Worm (Caenorhabditis elegans) whole organism, young adult: ENCODE data around the gene F14E5.2.

Experiments used
- B0035.1 ChIP-seq: sonication (generic microtip); optimal IDR thresholded peaks from 2 replicates; lab custom pipeline; 2016; ENCODE audit warnings: missing genetic modification characterization, mild to moderate bottlenecking, missing compliant biosample characterization, missing genotype, missing genetic modification reagents
- C17E4.6 ChIP-seq: fragments of 200-800 bp; sonication (Bioruptor generic); IDR thresholded peaks from 2 replicates; pipeline ENCODE4 v1.3.6; 2022; ENCODE audit warnings: missing genetic modification reagents, missing genetic modification characterization, missing compliant biosample characterization
- F23B12.7 ChIP-seq: sonication (generic microtip); optimal IDR thresholded peaks from 2 replicates; lab custom pipeline; 2017; ENCODE audit warnings: missing genetic modification characterization, mild to moderate bottlenecking, missing compliant biosample characterization, antibody characterized with exemption, moderate library complexity; ENCODE audit not compliant: insufficient read depth
- F33H1.4 ChIP-seq: fragments of 200-800 bp; sonication (Bioruptor generic); IDR thresholded peaks from 2 replicates; pipeline ENCODE4 v1.3.6; 2022; ENCODE audit warnings: missing genetic modification reagents, missing genetic modification characterization, missing compliant biosample characterization
- F52B5.7 ChIP-seq: sonication (generic microtip); optimal IDR thresholded peaks from 2 replicates; lab custom pipeline; 2016; ENCODE audit warnings: mild to moderate bottlenecking, missing genetic modification characterization, missing compliant biosample characterization
- F55B11.4 ChIP-seq: sonication (generic microtip); optimal IDR thresholded peaks from 2 replicates; lab custom pipeline; 2016; ENCODE audit warnings: missing compliant biosample characterization, missing genetic modification characterization, borderline replicate concordance; ENCODE audit not compliant: insufficient read depth
- K11D2.4 ChIP-seq: fragments of 200-800 bp; sonication (Bioruptor generic); IDR thresholded peaks from 2 replicates; pipeline ENCODE4 v1.3.6; 2022; ENCODE audit warnings: missing genetic modification reagents, missing genetic modification characterization, missing compliant biosample characterization
- K12H6.12 ChIP-seq: fragments of 200-800 bp; sonication (Bioruptor generic); optimal IDR thresholded peaks from 2 replicates; lab custom pipeline; 2018; ENCODE audit warnings: mild to moderate bottlenecking, missing genetic modification characterization, missing compliant biosample characterization
- Y67H2A.10 ChIP-seq: fragments of 200-800 bp; sonication (Bioruptor generic); conservative IDR thresholded peaks from 2 replicates; pipeline ENCODE4 v1.3.6; 2022; ENCODE audit warnings: missing genetic modification reagents, missing genetic modification characterization, missing compliant biosample characterization
- Y95B8A.8 ChIP-seq: fragments of 200-800 bp; sonication (Bioruptor generic); IDR thresholded peaks from 2 replicates; pipeline ENCODE4 v1.3.6; 2022; ENCODE audit warnings: missing genetic modification reagents, missing genetic modification characterization, missing compliant biosample characterization
- ZK185.1 ChIP-seq: sonication (generic microtip); optimal IDR thresholded peaks from 2 replicates; lab custom pipeline; 2016; ENCODE audit warnings: mild to moderate bottlenecking, missing genetic modification characterization, missing compliant biosample characterization; ENCODE audit not compliant: poor library complexity, severe bottlenecking
- aptf-2 ChIP-seq: fragments of 200-800 bp; sonication (Bioruptor generic); conservative IDR thresholded peaks from 2 replicates; pipeline ENCODE4 v1.3.6; 2022; ENCODE audit warnings: missing genetic modification reagents, missing genetic modification characterization, missing compliant biosample characterization
- aptf-3 ChIP-seq: fragments of 200-800 bp; sonication (Bioruptor generic); IDR thresholded peaks from 2 replicates; pipeline ENCODE4 v1.3.6; 2022; ENCODE audit warnings: missing genetic modification characterization, missing compliant biosample characterization
- attf-3 ChIP-seq: fragments of 200-800 bp; sonication (Bioruptor generic); conservative IDR thresholded peaks from 2 replicates; pipeline ENCODE4 v1.3.6; 2022; ENCODE audit warnings: missing genetic modification reagents, missing genetic modification characterization, missing compliant biosample characterization
- cebp-1 ChIP-seq, 2 experiments: fragments of 200-800 bp in 1 of 2; sonication (Bioruptor generic) in 1 of 2; sonication (generic microtip) in 1 of 2; IDR thresholded peaks in 1 of 2; optimal IDR thresholded peaks in 1 of 2; 2 replicates each; pipeline versions ENCODE4 v1.3.6 to Lab custom; 2017 to 2022; ENCODE audit warnings: missing compliant biosample characterization in 2 of 2, missing genetic modification characterization in 2 of 2, mild to moderate bottlenecking in 1 of 2, missing genetic modification reagents in 1 of 2, moderate library complexity in 1 of 2
- chd-7 ChIP-seq: sonication (generic microtip); optimal IDR thresholded peaks from 2 replicates; lab custom pipeline; 2016; ENCODE audit warnings: mild to moderate bottlenecking, missing genetic modification characterization, moderate library complexity, missing compliant biosample characterization
- ets-4 ChIP-seq: fragments of 200-800 bp; sonication (Bioruptor generic); optimal IDR thresholded peaks from 2 replicates; lab custom pipeline; 2018; ENCODE audit warnings: mild to moderate bottlenecking, missing genetic modification characterization, missing compliant biosample characterization
- fkh-3 ChIP-seq: sonication (generic microtip); optimal IDR thresholded peaks from 2 replicates; lab custom pipeline; 2016; ENCODE audit warnings: mild to moderate bottlenecking, missing genetic modification characterization, missing compliant biosample characterization
- hsf-1 ChIP-seq: fragments of 200-800 bp; sonication (Bioruptor generic); IDR thresholded peaks from 2 replicates; pipeline ENCODE4 v1.3.6; 2022; ENCODE audit warnings: missing genetic modification reagents, missing genetic modification characterization, missing compliant biosample characterization
- lin-35 ChIP-seq, 3 experiments: fragments of 150-350 bp in 2 of 3; sonication (generic microtip) in 1 of 3; optimal IDR thresholded peaks; 2 replicates each; lab custom pipeline; 2014 to 2018; ENCODE audit warnings: missing biosample characterization in 3 of 3, missing genetic modification characterization in 3 of 3, missing genetic modification reagents in 3 of 3
- lin-40 ChIP-seq: sonication (generic microtip); optimal IDR thresholded peaks from 2 replicates; lab custom pipeline; 2016; ENCODE audit warnings: missing genetic modification characterization, mild to moderate bottlenecking, missing compliant biosample characterization, missing genotype, missing genetic modification reagents
- lsy-27 ChIP-seq: sonication (generic microtip); optimal IDR thresholded peaks from 2 replicates; lab custom pipeline; 2017; ENCODE audit warnings: missing genetic modification characterization, mild to moderate bottlenecking, missing compliant biosample characterization, antibody characterized with exemption, missing genotype, borderline replicate concordance; ENCODE audit not compliant: insufficient read depth
- madf-8 ChIP-seq: fragments of 200-800 bp; sonication (Bioruptor generic); conservative IDR thresholded peaks from 2 replicates; pipeline ENCODE4 v1.3.6; 2022; ENCODE audit warnings: missing genetic modification reagents, missing genetic modification characterization, missing compliant biosample characterization
- mxl-1 ChIP-seq: sonication (generic microtip); optimal IDR thresholded peaks from 2 replicates; lab custom pipeline; 2016; ENCODE audit warnings: missing genetic modification characterization, missing compliant biosample characterization
- nfyb-1 ChIP-seq: fragments of 200-800 bp; sonication (Bioruptor generic); IDR thresholded peaks from 2 replicates; pipeline ENCODE4 v1.3.6; 2022; ENCODE audit warnings: missing genetic modification reagents, missing genetic modification characterization, missing compliant biosample characterization
- nhr-27 ChIP-seq: fragments of 200-800 bp; sonication (Bioruptor generic); optimal IDR thresholded peaks from 2 replicates; lab custom pipeline; 2018; ENCODE audit warnings: mild to moderate bottlenecking, missing genetic modification characterization, moderate library complexity, missing compliant biosample characterization
- sdz-38 ChIP-seq: sonication (generic microtip); optimal IDR thresholded peaks from 2 replicates; lab custom pipeline; 2016; ENCODE audit warnings: missing genotype, missing genetic modification characterization, missing compliant biosample characterization
- snpc-3.4 ChIP-seq: sonication (generic microtip); optimal IDR thresholded peaks from 2 replicates; lab custom pipeline; 2017; ENCODE audit warnings: missing genetic modification characterization, mild to moderate bottlenecking, missing compliant biosample characterization, antibody characterized with exemption, moderate library complexity, missing genotype, missing genetic modification reagents
- somi-1 ChIP-seq: fragments of 200-800 bp; sonication (Bioruptor generic); optimal IDR thresholded peaks from 2 replicates; lab custom pipeline; 2018; ENCODE audit warnings: mild to moderate bottlenecking, missing genetic modification characterization, missing compliant biosample characterization
- unc-62 ChIP-seq: fragments of 150-350 bp; optimal IDR thresholded peaks from 2 replicates; lab custom pipeline; 2014; ENCODE audit warnings: missing biosample characterization, missing genetic modification reagents, missing genetic modification characterization

Gene F14E5.2

DNA sequence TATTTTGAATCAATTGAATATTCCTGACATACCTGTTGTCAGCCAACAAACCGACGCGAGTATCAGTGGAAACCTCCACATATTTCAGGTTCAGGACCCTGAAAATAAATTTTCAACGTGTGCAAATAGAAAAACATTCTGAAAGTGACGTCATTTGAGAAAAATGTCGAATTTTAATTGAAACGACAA lies at the start of gene F14E5.2:
Gene F14E5.2 (minus strand): TSS at position 101 of the 189 bp plus-strand sequence.
- no peak for TF ChIP-seq chd-7 (tag; lab: Kevin White, UChicago)
- no peak for TF ChIP-seq Y67H2A.10 (GFP tag; lab: Robert Waterston, UW)
- TF ChIP-seq nfyb-1: no peak
- TF ChIP-seq sdz-38 (tag; lab: Kevin White, UChicago): no peak
- TF ChIP-seq cebp-1 (GFP tag; IDR thresholded peaks at IDR 0.05; lab: Robert Waterston, UW): no peak
- TF ChIP-seq cebp-1 (tag; optimal IDR thresholded peaks at IDR 0.05; lab: Kevin White, UChicago): no peak
- no peak for TF ChIP-seq ZK185.1 (tag; lab: Kevin White, UChicago)
- TF ChIP-seq Y95B8A.8 (GFP tag; lab: Robert Waterston, UW): no peak
- TF ChIP-seq K11D2.4: no peak
- TF ChIP-seq aptf-3 (GFP tag; lab: Robert Waterston, UW): no peak
- no peak for TF ChIP-seq F33H1.4 (GFP tag; lab: Robert Waterston, UW)
- no peak for TF ChIP-seq F52B5.7 (tag; lab: Kevin White, UChicago)
- no peak for TF ChIP-seq madf-8 (GFP tag; lab: Robert Waterston, UW)
- TF ChIP-seq lin-35 (GFP tag; optimal IDR thresholded peaks at IDR 0.05; lab: Kevin White, UChicago): no peak
- TF ChIP-seq ets-4 (GFP tag; lab: Kevin White, UChicago): no peak
- TF ChIP-seq F23B12.7: no peak
- TF ChIP-seq nhr-27: no peak
- TF ChIP-seq aptf-2 (GFP tag; lab: Robert Waterston, UW): no peak
- no peak for TF ChIP-seq attf-3 (GFP tag; lab: Robert Waterston, UW)
- TF ChIP-seq lsy-27: no peak

DNA sequence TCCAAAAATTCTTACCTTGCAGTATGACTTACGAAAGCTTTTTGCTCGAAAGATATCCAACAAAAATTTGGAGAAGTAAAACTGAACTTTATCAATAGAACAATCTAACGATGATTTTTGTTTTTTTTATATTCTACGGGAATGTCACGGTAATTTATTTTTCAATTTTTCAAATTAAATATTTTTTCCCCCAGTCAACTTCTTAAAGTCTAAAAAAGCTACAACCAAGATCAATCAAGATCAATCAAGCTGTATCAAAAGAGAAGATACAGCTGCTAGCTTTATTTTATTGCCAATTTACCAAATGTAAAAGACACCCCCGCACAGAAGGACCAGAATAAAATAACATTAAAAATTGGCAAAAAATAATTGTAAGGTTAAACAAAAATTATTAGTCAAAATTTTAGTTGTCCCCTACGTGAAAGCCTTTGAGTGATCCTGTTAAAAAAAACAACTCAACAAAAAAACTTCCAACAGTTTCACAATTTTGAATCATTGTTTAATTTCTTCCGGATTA lies 46.7 kb upstream of the F14E5.2 start, which contains the start of the genes M05D6.1 and M05D6.3:
Gene M05D6.1 (minus strand): TSS at position 101 of the 517 bp plus-strand sequence.
Gene M05D6.3 (plus strand): TSS at position 467 of the 517 bp plus-strand sequence.
- TF ChIP-seq lin-40 (tag; lab: Kevin White, UChicago) (no peak), B0035.1 (no peak), mxl-1 (tag; lab: Kevin White, UChicago) (no peak), C17E4.6 (GFP tag; lab: Robert Waterston, UW) (no peak)

DNA sequence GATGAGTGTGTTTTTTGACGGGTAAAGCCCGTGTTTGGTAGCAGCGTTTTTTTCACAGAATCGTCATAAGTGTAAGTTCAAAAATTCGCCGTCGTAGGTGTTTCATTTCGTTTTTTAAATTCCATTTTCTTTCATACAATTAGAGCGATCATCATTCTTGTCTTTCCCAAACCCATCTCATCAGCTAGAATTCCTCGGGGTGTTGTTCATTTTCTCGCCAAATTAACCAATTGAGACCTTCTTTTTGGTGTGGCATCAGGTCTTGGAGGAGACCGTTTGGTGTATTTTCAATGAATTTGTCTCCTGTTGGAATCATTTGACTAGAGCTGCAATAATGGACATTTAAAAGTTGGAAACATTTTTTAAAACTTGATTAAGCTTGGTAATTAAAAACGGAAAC lies 44.3 kb upstream of the F14E5.2 start:
- TF ChIP-seq nfyb-1 (no peak), fkh-3 (no peak)

DNA sequence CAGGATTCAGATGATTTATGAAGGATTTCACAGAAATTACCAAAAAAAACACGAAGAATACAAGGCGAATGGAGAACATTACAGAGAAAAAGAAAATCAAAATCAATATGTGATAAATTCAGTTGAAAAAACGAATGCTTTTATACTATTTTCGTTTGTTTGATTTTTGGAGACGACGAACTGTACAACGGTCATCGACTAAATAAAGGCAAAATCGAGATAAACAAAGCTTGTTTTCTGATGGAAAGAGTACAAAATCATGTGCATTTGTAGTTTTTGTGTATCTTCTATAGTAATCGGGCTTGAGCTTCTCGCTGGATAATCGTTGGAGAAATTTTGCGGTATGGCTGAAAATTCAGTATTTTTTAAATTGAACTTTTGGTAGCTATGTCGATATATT lies 42.5 kb upstream of the F14E5.2 start, which contains the start of gene M05D6.8:
Gene M05D6.8 (minus strand): TSS at position 101 of the 400 bp plus-strand sequence.
- TF ChIP-seq F55B11.4: no peak
- TF ChIP-seq unc-62 (GFP tag; lab: Kevin White, UChicago): no peak
- no peak for TF ChIP-seq K12H6.12 (tag; lab: Kevin White, UChicago)

DNA sequence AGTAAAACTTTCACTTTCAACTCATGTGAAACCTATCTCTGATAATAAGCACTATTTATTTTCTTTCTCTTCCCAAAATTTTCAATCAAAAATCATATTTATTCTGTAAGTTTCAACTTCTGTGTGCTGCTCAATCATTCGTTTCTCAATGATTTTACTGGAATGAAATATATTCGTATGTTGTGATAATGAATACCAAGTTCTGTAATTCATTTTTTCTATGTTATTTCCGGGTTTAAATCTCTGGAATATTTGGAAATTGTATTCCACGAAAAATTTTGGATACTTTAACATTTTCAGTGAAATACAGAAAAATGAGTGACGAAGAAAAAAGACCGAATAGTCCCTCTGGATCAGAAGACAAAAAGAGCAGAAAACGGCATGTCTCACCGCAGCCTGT lies 39.2 kb upstream of the F14E5.2 start, which contains the start of gene M05D6.2:
Gene M05D6.2 (plus strand): TSS at position 301 of the 400 bp plus-strand sequence.
- TF ChIP-seq somi-1 (GFP tag; lab: Kevin White, UChicago): no peak
- TF ChIP-seq hsf-1: 0 out of 2 replicates have a peak, but pooled peaks have one; percentile 50

DNA sequence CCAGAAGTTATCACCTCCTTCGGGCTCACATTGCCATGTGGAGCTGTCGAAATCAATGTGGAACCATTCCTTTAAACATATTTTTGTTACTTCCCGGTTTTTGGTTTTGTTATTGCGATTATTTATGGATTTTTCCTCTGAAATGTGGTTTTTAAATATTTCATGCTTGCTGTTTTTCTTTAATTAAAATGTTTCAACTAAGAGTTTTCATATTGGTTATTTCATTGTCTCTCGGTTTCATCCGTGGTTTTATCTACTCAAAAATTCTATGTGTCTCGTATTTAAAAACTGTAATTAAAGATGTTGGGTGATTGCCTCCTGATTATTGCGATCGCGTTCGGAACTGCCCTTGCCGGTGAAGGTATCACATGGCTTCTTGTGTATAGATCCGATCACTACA lies 38.2 kb upstream of the F14E5.2 start, which contains the start of gene F22B5.10:
Gene F22B5.10 (plus strand): TSS at position 301 of the 400 bp plus-strand sequence.
- TF ChIP-seq hsf-1: no peak
- peak; percentile 20 for TF ChIP-seq snpc-3.4
